Worm (Caenorhabditis elegans): ENCODE results near the gene gld-3.

gld-3 gene

DNA sequence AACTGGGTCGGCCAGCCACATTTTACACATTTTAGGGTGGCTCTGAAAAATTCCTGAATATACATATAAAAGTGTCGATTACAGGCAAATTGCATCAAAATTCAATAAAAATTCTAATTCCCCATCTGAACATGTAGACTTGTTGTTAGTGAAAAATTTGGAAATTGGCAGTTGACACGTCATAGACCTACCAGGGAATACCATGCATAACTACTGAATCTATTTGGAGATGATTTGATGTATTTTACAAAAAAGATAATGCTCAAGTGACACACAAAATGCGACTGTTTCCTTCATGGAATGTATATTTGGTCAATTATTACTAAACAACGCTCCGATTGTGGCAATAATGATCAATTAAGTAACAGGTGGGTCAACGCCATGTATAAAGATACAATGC, 6.0 kb upstream of the gld-3 start, which contains the start of gene F10E7.1 (continued):
- TF ChIP-seq fkh-3 (tag; optimal IDR thresholded peaks at IDR 0.05) (no peak), ceh-40 (GFP tag; IDR thresholded peaks at IDR 0.05) (no peak), die-1 (tag; optimal IDR thresholded peaks at IDR 0.05) (no peak)

DNA sequence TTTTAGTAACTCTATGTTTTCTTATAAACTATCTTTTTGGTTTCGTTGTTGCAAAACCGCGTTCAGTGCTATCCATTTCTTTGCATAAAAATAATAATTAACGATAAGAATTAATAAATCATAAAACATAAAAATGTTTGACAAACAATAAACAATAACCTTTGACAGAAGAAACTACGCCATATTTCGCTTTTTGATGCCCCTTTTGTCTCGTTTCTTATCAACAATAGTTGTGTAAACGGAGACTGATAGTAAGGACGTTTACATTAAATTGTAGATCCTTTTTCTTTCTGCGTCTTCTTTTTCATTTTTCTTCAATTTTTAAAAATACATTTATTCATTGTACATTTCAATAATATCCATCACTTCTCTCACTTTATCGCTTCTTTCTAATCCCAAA, 6.6 kb downstream of the gld-3 start:
- TF ChIP-seq nhr-80 (tag; optimal IDR thresholded peaks at IDR 0.05) (peak; percentile 28), hmg-1.2 (GFP tag; IDR thresholded peaks at IDR 0.05) (no peak)

DNA sequence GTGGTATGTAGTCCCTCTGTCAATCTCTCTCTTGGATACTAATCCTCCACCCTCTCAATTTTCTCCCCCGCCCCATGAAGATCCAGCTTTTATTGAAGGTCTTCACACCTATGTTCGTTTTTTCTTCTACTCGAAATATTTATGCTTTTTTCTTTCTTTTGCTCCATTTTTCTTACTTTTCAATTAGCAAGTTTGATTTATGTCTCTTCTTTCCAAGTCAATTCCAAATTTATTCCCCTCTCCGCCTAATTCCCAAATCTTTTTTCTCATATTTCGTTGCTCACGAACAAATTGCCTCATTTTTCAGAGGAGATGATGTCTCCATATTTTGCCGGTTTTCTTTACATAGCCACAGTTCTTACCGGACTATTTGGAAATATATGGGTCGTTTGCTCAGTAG, 11.9 kb downstream of the gld-3 start, which contains the start of gene npr-31:
Gene npr-31 (plus strand): TSS at position 301 of the 400 bp plus-strand sequence.
- TF ChIP-seq ceh-91 (GFP tag; IDR thresholded peaks at IDR 0.05) (no peak), lir-1 (GFP tag; conservative IDR thresholded peaks at IDR 0.05) (no peak), F22D6.2 (tag; optimal IDR thresholded peaks at IDR 0.05) (no peak), Y79H2A.3 (GFP tag; conservative IDR thresholded peaks at IDR 0.05) (no peak), ceh-79 (tag; optimal IDR thresholded peaks at IDR 0.05) (no peak)

DNA sequence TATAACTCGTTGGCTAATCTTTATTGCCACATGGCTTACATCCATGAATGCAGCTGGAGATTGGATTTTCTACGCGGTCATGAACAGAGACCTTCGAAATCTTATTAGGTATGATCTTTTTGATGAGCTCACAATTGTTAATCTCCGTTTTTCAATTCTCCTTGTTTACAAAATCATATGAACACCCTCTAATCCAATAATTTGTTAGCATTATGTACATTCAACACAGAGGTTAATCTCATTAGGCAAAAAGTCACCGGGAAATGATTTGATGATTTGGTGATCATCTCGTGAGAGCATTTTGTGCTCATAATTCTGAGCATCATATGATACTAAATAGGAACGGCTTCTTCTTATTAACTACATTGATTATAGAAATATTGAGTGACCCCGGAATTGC, 13.8 kb downstream of the gld-3 start:
- no peak for TF ChIP-seq nhr-27 (tag; optimal IDR thresholded peaks at IDR 0.05)

DNA sequence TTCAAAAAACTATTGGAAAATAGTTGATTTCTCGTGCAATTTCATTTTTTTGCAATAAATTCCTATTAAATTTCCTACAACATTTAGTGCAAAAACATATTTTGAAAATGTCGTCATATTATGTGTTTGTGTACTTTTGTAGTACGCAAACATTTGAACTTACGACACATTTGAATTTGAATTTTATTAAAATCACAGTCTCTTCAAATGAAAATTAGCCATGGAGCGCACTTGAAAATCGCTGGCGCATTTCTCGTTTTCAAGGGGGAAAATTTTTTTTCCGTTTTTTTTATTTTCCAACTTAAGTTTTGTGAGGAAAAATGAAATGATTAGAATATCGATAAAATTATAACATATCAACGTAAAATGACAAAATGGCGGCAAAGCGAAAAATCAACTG, 15.1 kb downstream of the gld-3 start:
- TF ChIP-seq K12H6.12 (tag; optimal IDR thresholded peaks at IDR 0.05), result no peak
- TF ChIP-seq madf-8 (GFP tag; conservative IDR thresholded peaks at IDR 0.05), result peak; percentile 70
- TF ChIP-seq nfya-2 (GFP tag; IDR thresholded peaks at IDR 0.05), result no peak
- no peak for TF ChIP-seq nhr-80 (tag; optimal IDR thresholded peaks at IDR 0.05)
- no peak for TF ChIP-seq zim-3 (tag; optimal IDR thresholded peaks at IDR 0.05)
- no peak for TF ChIP-seq B0035.1 (tag; optimal IDR thresholded peaks at IDR 0.05)
- peak; percentile 34 for TF ChIP-seq F23B12.7 (tag; optimal IDR thresholded peaks at IDR 0.05; ENCODE audit: insufficient read depth)
- TF ChIP-seq C17E4.6 (GFP tag; IDR thresholded peaks at IDR 0.05), result no peak
- no peak for TF ChIP-seq ztf-22 (GFP tag; optimal IDR thresholded peaks at IDR 0.05)
- no peak for TF ChIP-seq mes-4 (tag; optimal IDR thresholded peaks at IDR 0.05)
- TF ChIP-seq snpc-1.3 (tag; optimal IDR thresholded peaks at IDR 0.05; ENCODE audit: insufficient read depth), result peak; percentile 73
- TF ChIP-seq nhr-90 (tag; optimal IDR thresholded peaks at IDR 0.05), result no peak
- no peak for TF ChIP-seq ztf-6 (GFP tag; IDR thresholded peaks at IDR 0.05)
- TF ChIP-seq madf-3 (GFP tag; IDR thresholded peaks at IDR 0.05), result no peak
- peak; percentile 53; the same call in 1 of the 2 replicates for TF ChIP-seq hmg-1.2 (GFP tag; IDR thresholded peaks at IDR 0.05)
- TF ChIP-seq aptf-2 (GFP tag; conservative IDR thresholded peaks at IDR 0.05), result no peak
- TF ChIP-seq ceh-100 (GFP tag; IDR thresholded peaks at IDR 0.05), result peak; percentile 55; the same call in 1 of the 2 replicates
- no peak for TF ChIP-seq unc-62 (GFP tag; optimal IDR thresholded peaks at IDR 0.05)
- no peak for TF ChIP-seq B0336.3 (GFP tag; IDR thresholded peaks at IDR 0.05)
- peak; percentile 88; the same call in 1 of the 2 replicates for TF ChIP-seq mcd-1 (GFP tag; IDR thresholded peaks at IDR 0.05)
- peak; percentile 31; the same call in 1 of the 2 replicates for TF ChIP-seq attf-3 (GFP tag; conservative IDR thresholded peaks at IDR 0.05)
- peak; percentile 35 for TF ChIP-seq ZK185.1 (tag; optimal IDR thresholded peaks at IDR 0.05; ENCODE audit: poor library complexity, severe bottlenecking)
- peak; percentile 45 for TF ChIP-seq efl-1 (GFP tag; optimal IDR thresholded peaks at IDR 0.05)
- TF ChIP-seq hmg-20 (GFP tag; IDR thresholded peaks at IDR 0.05), result no peak
- no peak for TF ChIP-seq lag-1 (GFP tag; IDR thresholded peaks at IDR 0.05)
- TF ChIP-seq tbx-9 (tag; optimal IDR thresholded peaks at IDR 0.05; ENCODE audit: borderline replicate concordance), result no peak
- peak; percentile 75 for TF ChIP-seq him-1 (tag; optimal IDR thresholded peaks at IDR 0.05)
- no peak for TF ChIP-seq ceh-79 (tag; optimal IDR thresholded peaks at IDR 0.05)
- no peak for TF ChIP-seq T26A5.8 (tag; optimal IDR thresholded peaks at IDR 0.05)
- no peak for TF ChIP-seq nhr-27 (tag; optimal IDR thresholded peaks at IDR 0.05)
- TF ChIP-seq ceh-58 (GFP tag; IDR thresholded peaks at IDR 0.05), result no peak
- TF ChIP-seq ceh-27 (GFP tag; optimal IDR thresholded peaks at IDR 0.05), result no peak
- TF ChIP-seq F57C9.4 (tag; optimal IDR thresholded peaks at IDR 0.05), result no peak
- no peak for TF ChIP-seq gei-17 (GFP tag; optimal IDR thresholded peaks at IDR 0.05)
- TF ChIP-seq pha-4 (tag; optimal IDR thresholded peaks at IDR 0.05), result no peak

All from whole organism, young adult.